Fruit fly (Drosophila melanogaster): Measurements from ENCODE around the gene CG13630.

The CG13630 gene

DNA sequence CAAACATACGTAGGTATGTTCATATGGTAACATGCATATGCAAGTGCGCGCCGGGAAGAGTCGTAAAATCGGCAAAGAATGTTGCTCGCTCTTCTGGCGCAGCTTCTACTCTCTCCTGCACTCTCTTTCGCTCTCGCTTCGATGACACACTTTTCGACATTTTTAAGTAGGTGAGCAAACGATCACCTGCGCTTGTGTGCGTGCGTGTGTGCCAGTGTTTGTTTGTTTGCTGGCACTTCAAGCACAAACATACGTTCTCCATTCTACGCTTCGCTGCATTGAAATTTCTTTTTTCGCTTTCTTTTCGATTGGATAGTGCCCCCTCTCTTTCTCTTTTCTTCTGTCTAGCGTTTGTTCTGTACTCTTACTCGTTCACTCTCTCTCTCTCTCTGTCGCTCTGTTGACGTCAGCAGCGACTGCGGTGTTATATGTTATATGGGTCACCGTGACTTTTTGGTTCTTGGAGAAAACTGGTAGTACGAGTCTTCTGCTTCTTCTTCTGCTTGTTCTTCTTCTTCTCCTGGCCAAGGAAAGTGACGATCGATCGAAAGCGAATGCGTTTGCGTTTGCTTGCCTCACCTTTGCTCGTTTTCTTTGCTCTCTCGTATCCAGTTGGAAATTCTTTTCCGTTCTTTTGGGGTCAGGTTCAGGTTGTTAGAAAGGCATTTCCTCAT is 48.6 kb upstream of the CG13630 start (continued):
- TF ChIP-seq sima (GFP tag; optimal IDR thresholded peaks at IDR 0.05) (no peak), GATAe (GFP tag; conservative IDR thresholded peaks at IDR 0.05) (no peak), salm (tag; optimal IDR thresholded peaks at IDR 0.05) (no peak), scrt (GFP tag; optimal IDR thresholded peaks at IDR 0.05) (no peak), CG7357 (GFP tag; IDR thresholded peaks at IDR 0.05) (no peak), CG33557 (GFP tag; optimal IDR thresholded peaks at IDR 0.05) (peak; percentile 96), gcm2 (GFP tag; optimal IDR thresholded peaks at IDR 0.05) (no peak), Ravus (GFP tag; IDR thresholded peaks at IDR 0.05) (no peak), sr (GFP tag; IDR thresholded peaks at IDR 0.05) (no peak), gro (GFP tag; optimal IDR thresholded peaks at IDR 0.05) (no peak), CG3995 (GFP tag; optimal IDR thresholded peaks at IDR 0.05) (peak; percentile 65), CG6683 (GFP tag; optimal IDR thresholded peaks at IDR 0.05) (no peak), lov (optimal IDR thresholded peaks at IDR 0.05) (no peak), lov (GFP tag; IDR thresholded peaks at IDR 0.05) (no peak), ewg (GFP tag; optimal IDR thresholded peaks at IDR 0.05) (no peak), CG34376 (GFP tag; optimal IDR thresholded peaks at IDR 0.05) (no peak), dmrt11E (tag; optimal IDR thresholded peaks at IDR 0.05) (peak; percentile 26), rib (GFP tag; IDR thresholded peaks at IDR 0.05) (no peak), psq (GFP tag; optimal IDR thresholded peaks at IDR 0.05) (no peak), E2f2 (GFP tag; IDR thresholded peaks at IDR 0.05) (no peak), klu (GFP tag; IDR thresholded peaks at IDR 0.05) (no peak), CG15601 (tag; optimal IDR thresholded peaks at IDR 0.05) (peak; percentile 11), Jarid2 (GFP tag; optimal IDR thresholded peaks at IDR 0.05) (no peak), Pdp1 (GFP tag; optimal IDR thresholded peaks at IDR 0.05) (no peak), jumu (GFP tag; optimal IDR thresholded peaks at IDR 0.05) (no peak), Lpt (GFP tag; optimal IDR thresholded peaks at IDR 0.05) (no peak), Optix (GFP tag; IDR thresholded peaks at IDR 0.05) (no peak), Hmr (GFP tag; optimal IDR thresholded peaks at IDR 0.05) (no peak), otp (GFP tag; IDR thresholded peaks at IDR 0.05) (no peak), az2 (GFP tag; optimal IDR thresholded peaks at IDR 0.05) (no peak), emc (GFP tag; optimal IDR thresholded peaks at IDR 0.05) (no peak), pum (GFP tag; optimal IDR thresholded peaks at IDR 0.05) (no peak), CG6654 (GFP tag; optimal IDR thresholded peaks at IDR 0.05) (no peak), bcd (GFP tag; optimal IDR thresholded peaks at IDR 0.05) (no peak), chif (GFP tag; optimal IDR thresholded peaks at IDR 0.05) (no peak), bowl (GFP tag; IDR thresholded peaks at IDR 0.05) (no peak), CG8290 (GFP tag; optimal IDR thresholded peaks at IDR 0.05) (no peak), CG8290 (tag; optimal IDR thresholded peaks at IDR 0.05) (peak in 1 of 2 experiments; percentile 35), nerfin-1 (tag; optimal IDR thresholded peaks at IDR 0.05) (peak; percentile 17), stc (GFP tag; IDR thresholded peaks at IDR 0.05) (no peak), gsb (GFP tag; IDR thresholded peaks at IDR 0.05) (no peak), CG10654 (GFP tag; optimal IDR thresholded peaks at IDR 0.05) (no peak), CG1832 (GFP tag; optimal IDR thresholded peaks at IDR 0.05) (no peak), eve (GFP tag; optimal IDR thresholded peaks at IDR 0.05) (no peak), CG17361 (GFP tag; IDR thresholded peaks at IDR 0.05) (no peak), Ets97D (GFP tag; optimal IDR thresholded peaks at IDR 0.05) (no peak), mam (GFP tag; optimal IDR thresholded peaks at IDR 0.05) (no peak), gem (tag; optimal IDR thresholded peaks at IDR 0.05) (no peak), CG2120 (GFP tag; optimal IDR thresholded peaks at IDR 0.05) (no peak), ATbp (GFP tag; optimal IDR thresholded peaks at IDR 0.05) (no peak), Mad (GFP tag; optimal IDR thresholded peaks at IDR 0.05) (no peak), vvl (GFP tag; IDR thresholded peaks at IDR 0.05) (no peak)

All from whole organism, embryonic.